Fruit fly (Drosophila melanogaster): Measurements from ENCODE around the gene CG5180.

DNA sequence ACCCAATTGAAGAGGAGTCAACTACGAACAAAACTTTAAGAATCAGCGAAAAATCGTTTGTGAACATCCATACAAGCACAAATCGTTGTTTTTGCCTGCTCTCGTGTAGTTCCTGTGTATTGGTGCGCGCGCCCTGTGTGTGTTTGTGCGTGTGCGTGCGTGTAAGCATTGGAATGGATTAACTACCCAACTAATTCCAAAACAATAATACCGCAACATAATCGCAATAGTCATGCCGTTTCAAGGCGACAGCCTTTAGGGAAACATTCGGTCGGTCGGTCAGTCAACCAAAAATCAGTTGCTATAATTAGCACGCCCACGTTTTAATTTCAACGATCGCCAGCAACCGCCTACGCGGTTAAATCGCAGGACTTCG is 35.7 kb downstream of the CG5180 start:
- no peak for TF ChIP-seq usp (GFP tag; optimal IDR thresholded peaks at IDR 0.05)
- TF ChIP-seq psq (optimal IDR thresholded peaks at IDR 0.05): no peak
- TF ChIP-seq CG8478 (optimal IDR thresholded peaks at IDR 0.05): no peak

Measured in whole organism.